Fruit fly (Drosophila melanogaster) whole organism, embryonic: ENCODE results near the gene CG8191.
A peak's percentile ranks its signal among the peaks of the same experiment; 100 is the strongest.

ENCODE experiments used
- Asciz ChIP-seq: fragments of 200-800 bp; sonication (Bioruptor generic); optimal IDR thresholded peaks from 2 replicates; lab custom pipeline; 2017; ENCODE audit warnings: missing biosample characterization, mild to moderate bottlenecking, missing genetic modification characterization, missing genetic modification reagents
- Awh ChIP-seq: fragments of 200-800 bp; sonication (Bioruptor generic); IDR thresholded peaks from 2 replicates; pipeline ENCODE4, ENCODE4 v1.3.6; 2022; ENCODE audit warnings: missing biosample characterization, missing genetic modification characterization
- BEAF-32 ChIP-seq: fragments of 200-800 bp; sonication (Bioruptor generic); optimal IDR thresholded peaks from 3 replicates; lab custom pipeline; 2017; ENCODE audit warnings: missing biosample characterization, missing genetic modification characterization, mild to moderate bottlenecking, moderate library complexity, missing genetic modification reagents
- Bteb2 ChIP-seq: fragments of 200-800 bp; sonication (Bioruptor generic); optimal IDR thresholded peaks from 2 replicates; lab custom pipeline; 2016; ENCODE audit warnings: missing biosample characterization, missing genetic modification characterization
- CG10267 ChIP-seq: fragments of 200-800 bp; sonication (Bioruptor generic); optimal IDR thresholded peaks from 2 replicates; lab custom pipeline; 2018; ENCODE audit warnings: missing biosample characterization, mild to moderate bottlenecking, missing genetic modification characterization, moderate library complexity
- CG10431 ChIP-seq: fragments of 200-800 bp; sonication (Bioruptor generic); optimal IDR thresholded peaks from 3 replicates; lab custom pipeline; 2018; ENCODE audit warnings: missing biosample characterization, mild to moderate bottlenecking, missing genetic modification characterization
- CG11398 ChIP-seq: fragments of 200-800 bp; sonication (Bioruptor generic); optimal IDR thresholded peaks from 2 replicates; lab custom pipeline; 2016; ENCODE audit warnings: missing biosample characterization, missing genetic modification characterization
- CG11696 ChIP-seq: fragments of 200-800 bp; sonication (Bioruptor generic); IDR thresholded peaks from 2 replicates; pipeline ENCODE4 v1.3.6; 2022; ENCODE audit warnings: missing biosample characterization, missing genetic modification characterization
- CG12071 ChIP-seq: fragments of 200-800 bp; sonication (Bioruptor generic); optimal IDR thresholded peaks from 3 replicates; lab custom pipeline; 2018; ENCODE audit warnings: missing biosample characterization, mild to moderate bottlenecking, missing genetic modification characterization
- CG1233 ChIP-seq: fragments of 200-800 bp; sonication (Bioruptor generic); optimal IDR thresholded peaks from 4 replicates; lab custom pipeline; 2018; ENCODE audit warnings: missing biosample characterization, mild to moderate bottlenecking, missing genetic modification characterization
- CG12391 ChIP-seq: fragments of 200-800 bp; sonication (Bioruptor generic); optimal IDR thresholded peaks from 3 replicates; lab custom pipeline; 2018; ENCODE audit warnings: missing biosample characterization, mild to moderate bottlenecking, missing genetic modification characterization, moderate library complexity
- CG13775 ChIP-seq: fragments of 200-800 bp; sonication (Bioruptor generic); optimal IDR thresholded peaks from 3 replicates; lab custom pipeline; 2017; ENCODE audit warnings: missing biosample characterization, mild to moderate bottlenecking, missing genetic modification characterization
- CG13894 ChIP-seq: fragments of 200-800 bp; sonication (Bioruptor generic); optimal IDR thresholded peaks from 3 replicates; lab custom pipeline; 2018; ENCODE audit warnings: missing biosample characterization, mild to moderate bottlenecking, missing genetic modification characterization, moderate library complexity
- CG15073 ChIP-seq: fragments of 200-800 bp; sonication (Bioruptor generic); optimal IDR thresholded peaks from 2 replicates; lab custom pipeline; 2016; ENCODE audit warnings: missing biosample characterization, missing genetic modification characterization
- CG2712 ChIP-seq: fragments of 200-800 bp; optimal IDR thresholded peaks from 3 replicates; lab custom pipeline; 2019; ENCODE audit warnings: missing biosample characterization, mild to moderate bottlenecking, missing genetic modification characterization, moderate library complexity
- CG34224 ChIP-seq: fragments of 200-800 bp; sonication (Bioruptor generic); IDR thresholded peaks from 3 replicates; pipeline ENCODE4 v1.3.6; 2022; ENCODE audit warnings: missing biosample characterization, missing genetic modification characterization; ENCODE audit not compliant: partially characterized antibody
- CG5245 ChIP-seq: fragments of 200-800 bp; sonication (Bioruptor generic); optimal IDR thresholded peaks from 3 replicates; lab custom pipeline; 2016; ENCODE audit warnings: missing biosample characterization, missing genetic modification characterization
- CG6689 ChIP-seq: fragments of 200-800 bp; sonication (Bioruptor generic); IDR thresholded peaks from 2 replicates; pipeline ENCODE4 v1.3.6; 2022; ENCODE audit warnings: missing biosample characterization, missing genetic modification characterization
- CG6765 ChIP-seq: fragments of 200-800 bp; sonication (Bioruptor generic); optimal IDR thresholded peaks from 3 replicates; lab custom pipeline; 2017; ENCODE audit warnings: missing biosample characterization, mild to moderate bottlenecking, missing genetic modification characterization
- CG7357 ChIP-seq: fragments of 200-800 bp; sonication (Bioruptor generic); IDR thresholded peaks from 3 replicates; pipeline ENCODE4 v1.3.6; 2022; ENCODE audit warnings: missing biosample characterization, missing genetic modification characterization
- CkIIα-i1 ChIP-seq: fragments of 200-800 bp; sonication (Bioruptor generic); IDR thresholded peaks from 2 replicates; pipeline ENCODE4 v1.3.6; 2022; ENCODE audit warnings: missing biosample characterization, missing genetic modification characterization
- Dbx ChIP-seq: fragments of 200-800 bp; sonication (Bioruptor generic); IDR thresholded peaks from 3 replicates; pipeline ENCODE4 v1.3.6; 2022; ENCODE audit warnings: missing biosample characterization, missing genetic modification characterization
- Dll ChIP-seq: fragments of 200-800 bp; sonication (Bioruptor generic); IDR thresholded peaks from 4 replicates; pipeline ENCODE4 v1.3.6; 2022; ENCODE audit warnings: missing biosample characterization, missing genetic modification characterization; ENCODE audit not compliant: partially characterized antibody
- GATAe ChIP-seq: fragments of 200-800 bp; sonication (Bioruptor generic); conservative IDR thresholded peaks from 2 replicates; pipeline ENCODE4 v1.3.6; 2022; ENCODE audit warnings: missing biosample characterization, missing genetic modification characterization
- Lpt ChIP-seq: fragments of >200 bp; optimal IDR thresholded peaks from 2 replicates; lab custom pipeline; 2018; ENCODE audit warnings: missing biosample characterization, missing genetic modification characterization
- NC2α ChIP-seq: fragments of 200-800 bp; sonication (Bioruptor generic); optimal IDR thresholded peaks from 2 replicates; lab custom pipeline; 2016; ENCODE audit warnings: missing biosample characterization, missing genetic modification characterization
- Ravus ChIP-seq: fragments of 200-800 bp; sonication (Bioruptor generic); IDR thresholded peaks from 2 replicates; pipeline ENCODE4 v1.3.6; 2022; ENCODE audit warnings: missing biosample characterization, missing genetic modification characterization
- Scr ChIP-seq: fragments of 200-800 bp; sonication (Bioruptor generic); IDR thresholded peaks from 2 replicates; pipeline ENCODE4 v1.3.6; 2022; ENCODE audit warnings: missing biosample characterization, missing genetic modification characterization; ENCODE audit not compliant: partially characterized antibody
- Ssrp ChIP-seq: fragments of 200-800 bp; sonication (Bioruptor generic); optimal IDR thresholded peaks from 2 replicates; lab custom pipeline; 2018; ENCODE audit warnings: missing biosample characterization, mild to moderate bottlenecking, missing genetic modification characterization, moderate library complexity
- az2 ChIP-seq: fragments of 200-800 bp; sonication (Bioruptor generic); optimal IDR thresholded peaks from 3 replicates; lab custom pipeline; 2016; ENCODE audit warnings: missing biosample characterization, missing genetic modification characterization
- bowl ChIP-seq: fragments of 200-800 bp; sonication (Bioruptor generic); IDR thresholded peaks from 2 replicates; pipeline ENCODE4 v1.3.6; 2022; ENCODE audit warnings: missing biosample characterization, missing genetic modification characterization
- bsh ChIP-seq, 2 experiments: fragments of 200-800 bp; sonication (Bioruptor generic); optimal IDR thresholded peaks; 2 replicates each; lab custom pipeline; 2017 to 2018; ENCODE audit warnings: mild to moderate bottlenecking in 2 of 2, missing biosample characterization in 2 of 2, missing genetic modification characterization in 2 of 2, moderate library complexity in 1 of 2
- btn ChIP-seq: fragments of 200-800 bp; sonication (Bioruptor generic); optimal IDR thresholded peaks from 2 replicates; lab custom pipeline; 2016; ENCODE audit warnings: missing biosample characterization, missing genetic modification characterization
- cas ChIP-seq: fragments of 200-800 bp; sonication (Bioruptor generic); IDR thresholded peaks from 2 replicates; pipeline ENCODE4 v1.3.6; 2022; ENCODE audit warnings: missing biosample characterization, missing genetic modification characterization
- danr ChIP-seq: fragments of 200-800 bp; sonication (Bioruptor generic); IDR thresholded peaks from 2 replicates; pipeline ENCODE4 v1.3.6; 2022; ENCODE audit warnings: missing biosample characterization, missing genetic modification characterization
- dimm ChIP-seq: fragments of 200-800 bp; sonication (Bioruptor generic); IDR thresholded peaks from 2 replicates; pipeline ENCODE4 v1.3.6; 2022; ENCODE audit warnings: missing biosample characterization, missing genetic modification characterization
- dmrt11E ChIP-seq: fragments of 200-800 bp; sonication (Bioruptor generic); optimal IDR thresholded peaks from 3 replicates; lab custom pipeline; 2018; ENCODE audit warnings: missing biosample characterization, mild to moderate bottlenecking, missing genetic modification characterization, moderate library complexity
- emc ChIP-seq: fragments of 200-800 bp; sonication (Bioruptor generic); optimal IDR thresholded peaks from 2 replicates; lab custom pipeline; 2016; ENCODE audit warnings: missing biosample characterization, missing genetic modification characterization
- gcm2 ChIP-seq: fragments of 200-800 bp; sonication (Bioruptor generic); optimal IDR thresholded peaks from 2 replicates; lab custom pipeline; 2016; ENCODE audit warnings: missing biosample characterization, missing genetic modification characterization
- grau ChIP-seq: fragments of 200-800 bp; optimal IDR thresholded peaks from 3 replicates; lab custom pipeline; 2019; ENCODE audit warnings: missing biosample characterization, mild to moderate bottlenecking, missing genetic modification characterization, moderate library complexity
- hbn ChIP-seq: fragments of 200-800 bp; sonication (Bioruptor generic); IDR thresholded peaks from 2 replicates; pipeline ENCODE4 v1.3.6; 2022; ENCODE audit warnings: missing biosample characterization, missing genetic modification characterization; ENCODE audit not compliant: partially characterized antibody
- lbe ChIP-seq: fragments of 200-800 bp; sonication (Bioruptor generic); optimal IDR thresholded peaks from 2 replicates; lab custom pipeline; 2016; ENCODE audit warnings: missing biosample characterization, mild to moderate bottlenecking, missing genetic modification characterization
- nmo ChIP-seq: fragments of 200-800 bp; sonication (Bioruptor generic); optimal IDR thresholded peaks from 2 replicates; lab custom pipeline; 2018; ENCODE audit warnings: missing biosample characterization, mild to moderate bottlenecking, missing genetic modification characterization, moderate library complexity
- pita ChIP-seq: fragments of 200-800 bp; sonication (Bioruptor generic); optimal IDR thresholded peaks from 2 replicates; lab custom pipeline; 2017; ENCODE audit warnings: missing biosample characterization, mild to moderate bottlenecking, missing genetic modification characterization
- pros ChIP-seq: fragments of 200-800 bp; sonication (Bioruptor generic); optimal IDR thresholded peaks from 3 replicates; lab custom pipeline; 2019; ENCODE audit warnings: missing biosample characterization, mild to moderate bottlenecking, missing genetic modification characterization, moderate library complexity
- sob ChIP-seq: fragments of 200-800 bp; sonication (Bioruptor generic); IDR thresholded peaks from 2 replicates; pipeline ENCODE4 v1.3.6; 2022; ENCODE audit warnings: missing biosample characterization, missing genetic modification characterization
- stwl ChIP-seq: fragments of 200-800 bp; sonication (Bioruptor generic); optimal IDR thresholded peaks from 3 replicates; lab custom pipeline; 2018; ENCODE audit warnings: missing biosample characterization, mild to moderate bottlenecking, missing genetic modification characterization, moderate library complexity
- tap ChIP-seq: fragments of 200-800 bp; optimal IDR thresholded peaks from 3 replicates; lab custom pipeline; 2019; ENCODE audit warnings: missing biosample characterization, mild to moderate bottlenecking, missing genetic modification characterization, moderate library complexity
- tll ChIP-seq, 2 experiments: fragments of 200-800 bp in 1 of 2; fragments of >200 bp in 1 of 2; sonication (Bioruptor generic) in 1 of 2; optimal IDR thresholded peaks; 2 replicates each; lab custom pipeline; 2017 to 2019; ENCODE audit warnings: missing biosample characterization in 2 of 2, missing genetic modification characterization in 2 of 2, mild to moderate bottlenecking in 1 of 2, moderate library complexity in 1 of 2
- vfl ChIP-seq: fragments of 200-800 bp; sonication (Bioruptor generic); optimal IDR thresholded peaks from 2 replicates; lab custom pipeline; 2016; ENCODE audit warnings: missing biosample characterization, missing genetic modification characterization
- zen ChIP-seq: fragments of 200-800 bp; sonication (Bioruptor generic); optimal IDR thresholded peaks from 3 replicates; lab custom pipeline; 2018; ENCODE audit warnings: missing biosample characterization, mild to moderate bottlenecking, missing genetic modification characterization, moderate library complexity

The CG8191 gene

dm6 chrX:15712409-15712808, 19.6 kb upstream of the CG8191 start, which contains the start of gene HUWE1 (continued):
- TF ChIP-seq cas (GFP tag; lab: Robert Waterston, UW): no peak
- TF ChIP-seq Ssrp (tag; lab: Kevin White, UChicago): no peak
- no peak for TF ChIP-seq Lpt (GFP tag; lab: Kevin White, UChicago)
- TF ChIP-seq BEAF-32 (GFP tag; lab: Kevin White, UChicago): peak; percentile 90
- TF ChIP-seq Bteb2: no peak
- no peak for TF ChIP-seq az2 (GFP tag; lab: Kevin White, UChicago)
- TF ChIP-seq gcm2 (GFP tag; lab: Kevin White, UChicago): no peak
- no peak for TF ChIP-seq CG13894
- no peak for TF ChIP-seq CkIIα-i1 (GFP tag; lab: Robert Waterston, UW)
- peak; percentile 87 for TF ChIP-seq stwl (tag; lab: Kevin White, UChicago)
- TF ChIP-seq vfl (GFP tag; lab: Kevin White, UChicago): no peak
- no peak for TF ChIP-seq CG11398 (GFP tag; lab: Kevin White, UChicago)
- no peak for TF ChIP-seq GATAe
- TF ChIP-seq emc (GFP tag; lab: Kevin White, UChicago): no peak
- TF ChIP-seq bowl (GFP tag; lab: Robert Waterston, UW): no peak
- TF ChIP-seq CG1233: no peak
- TF ChIP-seq lbe (GFP tag; lab: Kevin White, UChicago): no peak
- no peak for TF ChIP-seq CG11696 (GFP tag; lab: Robert Waterston, UW)
- TF ChIP-seq grau (tag; lab: Kevin White, UChicago): peak; percentile 19
- peak; percentile 45; the same call in 1 of the 2 replicates for TF ChIP-seq sob (GFP tag; lab: Robert Waterston, UW)
- TF ChIP-seq bsh (GFP tag; optimal IDR thresholded peaks at IDR 0.05; lab: Kevin White, UChicago): no peak
- peak in 1 of 2 experiments; percentile 9 for TF ChIP-seq tll (GFP tag; optimal IDR thresholded peaks at IDR 0.05; lab: Kevin White, UChicago)
- no peak for TF ChIP-seq pita
- no peak for TF ChIP-seq CG13775 (GFP tag; lab: Kevin White, UChicago)
- no peak for TF ChIP-seq CG12071 (GFP tag; lab: Kevin White, UChicago)
- TF ChIP-seq NC2α: no peak
- TF ChIP-seq tap: no peak
- TF ChIP-seq Scr (GFP tag; lab: Robert Waterston, UW): peak; percentile 83
- peak; percentile 32; the same call in 1 of the 3 replicates for TF ChIP-seq Dbx (GFP tag; lab: Robert Waterston, UW)
- peak; percentile 68 for TF ChIP-seq nmo (GFP tag; lab: Kevin White, UChicago)
- TF ChIP-seq Dll (GFP tag; lab: Robert Waterston, UW): peak; percentile 83
- TF ChIP-seq danr: no peak
- peak; percentile 85 for TF ChIP-seq CG34224 (GFP tag; lab: Robert Waterston, UW)
- peak; percentile 75 for TF ChIP-seq CG2712 (tag; lab: Kevin White, UChicago)
- TF ChIP-seq CG5245 (GFP tag; lab: Kevin White, UChicago): no peak
- no peak for TF ChIP-seq dmrt11E (tag; lab: Kevin White, UChicago)
- no peak for TF ChIP-seq CG10431
- TF ChIP-seq CG6765 (GFP tag; lab: Kevin White, UChicago): no peak
- peak; percentile 94 for TF ChIP-seq CG10267 (tag; lab: Kevin White, UChicago)
- peak; percentile 69; the same call in 1 of the 2 replicates for TF ChIP-seq hbn (GFP tag; lab: Robert Waterston, UW)
- peak; percentile 37 for TF ChIP-seq CG12391
- no peak for TF ChIP-seq CG6689 (GFP tag; lab: Robert Waterston, UW)
- TF ChIP-seq pros (GFP tag; lab: Kevin White, UChicago): no peak
- TF ChIP-seq CG7357 (GFP tag; lab: Robert Waterston, UW): no peak
- TF ChIP-seq btn (GFP tag; lab: Kevin White, UChicago): no peak
- no peak for TF ChIP-seq Awh (GFP tag; lab: Robert Waterston, UW)
- peak; percentile 31 for TF ChIP-seq zen (tag; lab: Kevin White, UChicago)
- TF ChIP-seq Ravus (GFP tag; lab: Robert Waterston, UW): no peak
- TF ChIP-seq Asciz: no peak
- TF ChIP-seq dimm (GFP tag; lab: Robert Waterston, UW): no peak
- TF ChIP-seq CG15073 (GFP tag; lab: Kevin White, UChicago): no peak
